Worm (Caenorhabditis elegans) whole organism, young adult: Measurements from ENCODE around the gene C04F5.8.
A peak's percentile ranks its signal among the peaks of the same experiment; 100 is the strongest.

ENCODE experiments used
- B0019.2 ChIP-seq: fragments of 200-800 bp; sonication (Bioruptor generic); conservative IDR thresholded peaks from 2 replicates; pipeline ENCODE4 v1.3.6; 2022; ENCODE audit warnings: missing genetic modification reagents, missing genetic modification characterization, missing compliant biosample characterization
- C17E4.6 ChIP-seq: fragments of 200-800 bp; sonication (Bioruptor generic); IDR thresholded peaks from 2 replicates; pipeline ENCODE4 v1.3.6; 2022; ENCODE audit warnings: missing genetic modification reagents, missing genetic modification characterization, missing compliant biosample characterization
- F22D6.2 ChIP-seq: sonication (generic microtip); optimal IDR thresholded peaks from 2 replicates; lab custom pipeline; 2016; ENCODE audit warnings: mild to moderate bottlenecking, missing genetic modification characterization, missing compliant biosample characterization
- F23B12.7 ChIP-seq: sonication (generic microtip); optimal IDR thresholded peaks from 2 replicates; lab custom pipeline; 2017; ENCODE audit warnings: missing genetic modification characterization, mild to moderate bottlenecking, missing compliant biosample characterization, antibody characterized with exemption, moderate library complexity; ENCODE audit not compliant: insufficient read depth
- F33H1.4 ChIP-seq: fragments of 200-800 bp; sonication (Bioruptor generic); IDR thresholded peaks from 2 replicates; pipeline ENCODE4 v1.3.6; 2022; ENCODE audit warnings: missing genetic modification reagents, missing genetic modification characterization, missing compliant biosample characterization
- F57C9.4 ChIP-seq: sonication (generic microtip); optimal IDR thresholded peaks from 2 replicates; lab custom pipeline; 2017; ENCODE audit warnings: mild to moderate bottlenecking, missing genetic modification characterization, missing compliant biosample characterization
- K12H6.12 ChIP-seq: fragments of 200-800 bp; sonication (Bioruptor generic); optimal IDR thresholded peaks from 2 replicates; lab custom pipeline; 2018; ENCODE audit warnings: mild to moderate bottlenecking, missing genetic modification characterization, missing compliant biosample characterization
- ZK185.1 ChIP-seq: sonication (generic microtip); optimal IDR thresholded peaks from 2 replicates; lab custom pipeline; 2016; ENCODE audit warnings: mild to moderate bottlenecking, missing genetic modification characterization, missing compliant biosample characterization; ENCODE audit not compliant: poor library complexity, severe bottlenecking
- atf-7 ChIP-seq: sonication (generic microtip); optimal IDR thresholded peaks from 2 replicates; lab custom pipeline; 2017; ENCODE audit warnings: mild to moderate bottlenecking, missing genetic modification characterization, missing compliant biosample characterization
- athp-1 ChIP-seq: sonication (generic microtip); optimal IDR thresholded peaks from 2 replicates; lab custom pipeline; 2017; ENCODE audit warnings: mild to moderate bottlenecking, missing genetic modification characterization, missing compliant biosample characterization
- attf-5 ChIP-seq: fragments of 200-800 bp; sonication (Bioruptor generic); optimal IDR thresholded peaks from 2 replicates; lab custom pipeline; 2018; ENCODE audit warnings: mild to moderate bottlenecking, missing genetic modification characterization, missing compliant biosample characterization
- cebp-1 ChIP-seq, 2 experiments: fragments of 200-800 bp in 1 of 2; sonication (Bioruptor generic) in 1 of 2; sonication (generic microtip) in 1 of 2; IDR thresholded peaks in 1 of 2; optimal IDR thresholded peaks in 1 of 2; 2 replicates each; pipeline versions ENCODE4 v1.3.6 to Lab custom; 2017 to 2022; ENCODE audit warnings: missing compliant biosample characterization in 2 of 2, missing genetic modification characterization in 2 of 2, mild to moderate bottlenecking in 1 of 2, missing genetic modification reagents in 1 of 2, moderate library complexity in 1 of 2
- chd-7 ChIP-seq: sonication (generic microtip); optimal IDR thresholded peaks from 2 replicates; lab custom pipeline; 2016; ENCODE audit warnings: mild to moderate bottlenecking, missing genetic modification characterization, moderate library complexity, missing compliant biosample characterization
- dox-1 ChIP-seq: fragments of 200-800 bp; sonication (Bioruptor generic); IDR thresholded peaks from 2 replicates; pipeline ENCODE4 v1.3.6; 2022; ENCODE audit warnings: missing genetic modification reagents, missing genetic modification characterization, missing compliant biosample characterization
- efl-1 ChIP-seq: fragments of 150-350 bp; optimal IDR thresholded peaks from 2 replicates; lab custom pipeline; 2014; ENCODE audit warnings: missing biosample characterization, missing genetic modification reagents, missing genetic modification characterization
- egl-18 ChIP-seq: fragments of 200-800 bp; sonication (Bioruptor generic); IDR thresholded peaks from 2 replicates; pipeline ENCODE4 v1.3.6; 2022; ENCODE audit warnings: missing genetic modification reagents, missing genetic modification characterization, missing compliant biosample characterization
- ets-4 ChIP-seq: fragments of 200-800 bp; sonication (Bioruptor generic); optimal IDR thresholded peaks from 2 replicates; lab custom pipeline; 2018; ENCODE audit warnings: mild to moderate bottlenecking, missing genetic modification characterization, missing compliant biosample characterization
- him-1 ChIP-seq: sonication (generic microtip); optimal IDR thresholded peaks from 2 replicates; lab custom pipeline; 2016; ENCODE audit warnings: missing genotype, missing genetic modification reagents, missing genetic modification characterization, missing compliant biosample characterization
- hmg-1.2 ChIP-seq: fragments of 200-800 bp; sonication (Bioruptor generic); IDR thresholded peaks from 2 replicates; pipeline ENCODE4 v1.3.6; 2022; ENCODE audit warnings: missing genetic modification reagents, missing genetic modification characterization, missing compliant biosample characterization
- hsf-1 ChIP-seq: fragments of 200-800 bp; sonication (Bioruptor generic); IDR thresholded peaks from 2 replicates; pipeline ENCODE4 v1.3.6; 2022; ENCODE audit warnings: missing genetic modification reagents, missing genetic modification characterization, missing compliant biosample characterization
- lin-40 ChIP-seq: sonication (generic microtip); optimal IDR thresholded peaks from 2 replicates; lab custom pipeline; 2016; ENCODE audit warnings: missing genetic modification characterization, mild to moderate bottlenecking, missing compliant biosample characterization, missing genotype, missing genetic modification reagents
- lin-54 ChIP-seq: fragments of 200-800 bp; sonication (Bioruptor generic); optimal IDR thresholded peaks from 2 replicates; lab custom pipeline; 2018; ENCODE audit warnings: mild to moderate bottlenecking, missing genetic modification characterization, missing compliant biosample characterization
- lsl-1 ChIP-seq: fragments of 200-800 bp; sonication (Bioruptor generic); optimal IDR thresholded peaks from 2 replicates; lab custom pipeline; 2018; ENCODE audit warnings: mild to moderate bottlenecking, missing genetic modification characterization, moderate library complexity, missing compliant biosample characterization
- madf-8 ChIP-seq: fragments of 200-800 bp; sonication (Bioruptor generic); conservative IDR thresholded peaks from 2 replicates; pipeline ENCODE4 v1.3.6; 2022; ENCODE audit warnings: missing genetic modification reagents, missing genetic modification characterization, missing compliant biosample characterization
- nhr-80 ChIP-seq: sonication (generic microtip); optimal IDR thresholded peaks from 2 replicates; lab custom pipeline; 2016; ENCODE audit warnings: missing genetic modification characterization, missing compliant biosample characterization
- rcor-1 ChIP-seq: fragments of 200-800 bp; sonication (Bioruptor generic); IDR thresholded peaks from 2 replicates; pipeline ENCODE4 v1.3.6; 2022; ENCODE audit warnings: missing genetic modification reagents, missing genetic modification characterization, missing compliant biosample characterization
- repo-1 ChIP-seq: sonication (generic microtip); optimal IDR thresholded peaks from 2 replicates; lab custom pipeline; 2017; ENCODE audit warnings: mild to moderate bottlenecking, missing genetic modification characterization, missing compliant biosample characterization
- somi-1 ChIP-seq: fragments of 200-800 bp; sonication (Bioruptor generic); optimal IDR thresholded peaks from 2 replicates; lab custom pipeline; 2018; ENCODE audit warnings: mild to moderate bottlenecking, missing genetic modification characterization, missing compliant biosample characterization
- tbx-9 ChIP-seq: sonication (generic microtip); optimal IDR thresholded peaks from 2 replicates; lab custom pipeline; 2016; ENCODE audit warnings: borderline replicate concordance, missing genetic modification characterization, inconsistent platforms, missing compliant biosample characterization
- tlf-1 ChIP-seq: fragments of 200-800 bp; sonication (Bioruptor generic); optimal IDR thresholded peaks from 2 replicates; lab custom pipeline; 2018; ENCODE audit warnings: mild to moderate bottlenecking, missing genetic modification characterization, missing compliant biosample characterization
- unc-130 ChIP-seq: sonication (generic microtip); optimal IDR thresholded peaks from 2 replicates; lab custom pipeline; 2016; ENCODE audit warnings: missing genetic modification reagents, missing genetic modification characterization, missing compliant biosample characterization
- unc-62 ChIP-seq: fragments of 150-350 bp; optimal IDR thresholded peaks from 2 replicates; lab custom pipeline; 2014; ENCODE audit warnings: missing biosample characterization, missing genetic modification reagents, missing genetic modification characterization
- zfh-2 ChIP-seq: fragments of 200-800 bp; sonication (Bioruptor generic); conservative IDR thresholded peaks from 2 replicates; pipeline ENCODE4 v1.3.6; 2022; ENCODE audit warnings: missing genetic modification reagents, missing genetic modification characterization, missing compliant biosample characterization

Gene C04F5.8

ce11 chrV:5090386-5090785 is 23.2 kb downstream of the C04F5.8 start:
- TF ChIP-seq C17E4.6 (GFP tag; lab: Robert Waterston, UW) (no peak), F57C9.4 (tag; lab: Kevin White, UChicago) (no peak), efl-1 (GFP tag; lab: Kevin White, UChicago) (no peak)

ce11 chrV:5089497-5090134 is 23.9 kb downstream of the C04F5.8 start, which contains the start of gene glb-32:
Gene glb-32, minus strand, starts transcription at chrV:5089547.
- TF ChIP-seq chd-7 (tag; lab: Kevin White, UChicago) = no peak
- no peak for TF ChIP-seq unc-130 (GFP tag; lab: Kevin White, UChicago)
- TF ChIP-seq atf-7 (tag; lab: Kevin White, UChicago) = no peak
- no peak for TF ChIP-seq ets-4 (GFP tag; lab: Kevin White, UChicago)
- no peak for TF ChIP-seq B0019.2
- TF ChIP-seq egl-18 (GFP tag; lab: Robert Waterston, UW) = no peak

DNA sequence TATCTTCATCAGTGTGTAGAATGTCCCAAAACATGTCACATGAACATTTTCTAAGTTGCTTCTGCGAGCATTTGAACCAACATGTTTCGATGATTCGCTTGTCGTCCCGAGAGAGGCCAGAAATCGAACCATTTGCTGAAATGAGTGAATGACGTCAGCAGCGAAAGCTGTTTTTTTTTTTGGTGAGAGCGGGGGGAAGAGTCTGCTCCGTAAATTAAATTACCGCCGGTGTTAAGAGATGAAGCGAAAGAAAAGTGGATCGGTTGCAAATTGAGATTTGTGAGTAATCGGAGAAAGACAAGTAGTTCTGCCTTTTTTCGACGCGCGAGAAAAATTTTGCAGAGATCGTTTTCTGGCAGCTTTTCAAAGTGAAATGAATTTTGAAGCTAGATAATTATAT is 25.2 kb downstream of the C04F5.8 start:
- TF ChIP-seq attf-5 (GFP tag; lab: Kevin White, UChicago) (no peak), unc-62 (GFP tag; lab: Kevin White, UChicago) (no peak), zfh-2 (GFP tag; lab: Robert Waterston, UW) (peak; percentile 21; the same call in 1 of the 2 replicates), lsl-1 (GFP tag; lab: Kevin White, UChicago) (no peak)

DNA sequence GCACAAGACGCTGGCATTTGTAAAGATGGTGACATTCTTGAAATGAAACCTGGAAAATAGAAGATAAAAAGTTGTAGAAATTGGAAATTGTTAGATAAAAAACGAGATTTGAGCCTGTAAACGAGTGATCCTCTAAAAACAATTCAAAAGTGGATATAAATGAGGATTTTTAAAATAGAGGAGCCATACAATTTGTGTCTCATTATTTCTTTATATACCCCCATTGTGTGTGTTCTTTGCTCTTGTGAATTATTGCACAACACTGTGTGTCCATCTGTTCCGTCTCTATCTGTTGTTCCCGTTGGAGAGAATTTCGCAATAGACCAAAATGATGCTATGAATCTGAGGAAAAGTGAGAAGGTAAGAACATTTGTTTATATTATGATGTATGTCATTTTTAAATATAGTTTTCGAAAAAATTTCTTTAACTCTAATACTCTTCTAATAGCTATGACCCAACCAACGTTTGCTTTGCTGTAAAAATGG is 26.6 kb downstream of the C04F5.8 start, which contains the start of gene Y58A7A.5:
Gene Y58A7A.5 (minus strand): TSS at position 51 of the 486 bp plus-strand sequence.
- TF ChIP-seq attf-5 (GFP tag; lab: Kevin White, UChicago) (peak; percentile 16), rcor-1 (GFP tag; lab: Robert Waterston, UW) (no peak), F22D6.2 (tag; lab: Kevin White, UChicago) (no peak), cebp-1 (GFP tag; IDR thresholded peaks at IDR 0.05; lab: Robert Waterston, UW) (peak; percentile 94), cebp-1 (tag; optimal IDR thresholded peaks at IDR 0.05; lab: Kevin White, UChicago) (peak; percentile 99), dox-1 (GFP tag; lab: Robert Waterston, UW) (no peak), hsf-1 (GFP tag; lab: Robert Waterston, UW) (no peak), athp-1 (no peak), ZK185.1 (no peak), nhr-80 (tag; lab: Kevin White, UChicago) (peak; percentile 9)
- TF ChIP-seq, all 124 proteins: peak for 3

ce11 chrV:5084957-5085465 is 28.5 kb downstream of the C04F5.8 start, which contains the start of gene Y58A7A.4:
Gene Y58A7A.4, minus strand, starts transcription at chrV:5085007.
- TF ChIP-seq somi-1 (GFP tag; lab: Kevin White, UChicago) (no peak), F33H1.4 (GFP tag; lab: Robert Waterston, UW) (no peak), cebp-1 (GFP tag; IDR thresholded peaks at IDR 0.05; lab: Robert Waterston, UW) (peak; percentile 68; the same call in 1 of the 2 replicates), cebp-1 (tag; optimal IDR thresholded peaks at IDR 0.05; lab: Kevin White, UChicago) (peak; percentile 90)

DNA sequence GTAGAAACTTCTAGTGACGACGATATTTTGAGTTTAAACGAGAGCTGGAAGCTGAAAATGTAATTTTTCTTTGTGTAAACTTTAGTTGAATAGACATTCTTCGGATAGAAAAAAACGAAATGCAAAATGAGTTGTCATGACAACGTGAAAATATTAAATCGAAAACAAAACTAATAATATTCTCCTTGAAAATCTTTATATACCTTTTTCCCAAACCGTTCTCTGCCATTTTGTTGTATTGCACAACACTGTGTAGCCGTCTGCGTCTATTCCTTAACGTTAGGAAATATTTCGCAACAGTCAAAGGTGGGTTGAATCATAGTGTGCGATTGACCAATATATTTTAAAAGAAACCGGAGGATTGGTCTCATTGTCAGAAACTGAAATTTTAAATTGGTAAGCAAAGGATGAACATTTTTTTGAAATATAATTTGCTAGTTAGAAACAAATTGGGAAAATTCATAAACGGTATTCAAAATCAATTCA is 32.7 kb downstream of the C04F5.8 start, which contains the start of gene Y58A7A.3:
Gene Y58A7A.3 (minus strand): TSS at position 51 of the 486 bp plus-strand sequence.
- TF ChIP-seq madf-8 (no peak), K12H6.12 (tag; lab: Kevin White, UChicago) (peak; percentile 6), nhr-80 (tag; lab: Kevin White, UChicago) (peak; percentile 69), tbx-9 (tag; lab: Kevin White, UChicago) (no peak), attf-5 (GFP tag; lab: Kevin White, UChicago) (peak; percentile 88), F57C9.4 (tag; lab: Kevin White, UChicago) (no peak), tlf-1 (GFP tag; lab: Kevin White, UChicago) (no peak), repo-1 (tag; lab: Kevin White, UChicago) (no peak), lin-54 (GFP tag; lab: Kevin White, UChicago) (peak; percentile 12), cebp-1 (GFP tag; IDR thresholded peaks at IDR 0.05; lab: Robert Waterston, UW) (peak; percentile 99), cebp-1 (tag; optimal IDR thresholded peaks at IDR 0.05; lab: Kevin White, UChicago) (peak; percentile 99), F23B12.7 (tag; lab: Kevin White, UChicago) (no peak), him-1 (tag; lab: Kevin White, UChicago) (no peak), lin-40 (tag; lab: Kevin White, UChicago) (peak; percentile 8), hmg-1.2 (peak; percentile 72; the same call in 1 of the 2 replicates)
- TF ChIP-seq, all 124 proteins: peak for 7
